Worm (Caenorhabditis elegans) whole organism, L2 larva: ENCODE data around the gene C35A5.4.

Experiments
- C34F6.9 ChIP-seq: fragments of 150-350 bp; optimal IDR thresholded peaks from 2 replicates; lab custom pipeline; 2014; ENCODE audit warnings: missing biosample characterization, missing genetic modification characterization
- F13H6.1 ChIP-seq: sonication (generic microtip); optimal IDR thresholded peaks from 2 replicates; lab custom pipeline; 2016; ENCODE audit warnings: missing genetic modification characterization, missing compliant biosample characterization
- R02D3.7 ChIP-seq: fragments of 150-350 bp; optimal IDR thresholded peaks from 2 replicates; lab custom pipeline; 2014; ENCODE audit warnings: missing biosample characterization, missing genetic modification characterization
- Y55F3AM.14 ChIP-seq: fragments of 200-800 bp; sonication (Bioruptor generic); optimal IDR thresholded peaks from 2 replicates; lab custom pipeline; 2018; ENCODE audit warnings: mild to moderate bottlenecking, missing genetic modification characterization, missing compliant biosample characterization
- alr-1 ChIP-seq: fragments of 150-350 bp; optimal IDR thresholded peaks from 2 replicates; lab custom pipeline; 2014; ENCODE audit warnings: missing biosample characterization, missing genetic modification characterization
- ama-1 ChIP-seq: fragments of 150-350 bp; optimal IDR thresholded peaks from 2 replicates; lab custom pipeline; 2018; ENCODE audit warnings: inconsistent platforms
- blmp-1 ChIP-seq: sonication (generic microtip); optimal IDR thresholded peaks from 2 replicates; lab custom pipeline; 2017; ENCODE audit warnings: missing genetic modification characterization, mild to moderate bottlenecking, missing compliant biosample characterization, antibody characterized with exemption, moderate library complexity; ENCODE audit not compliant: insufficient read depth
- ceh-16 ChIP-seq: fragments of 150-350 bp; optimal IDR thresholded peaks from 2 replicates; lab custom pipeline; 2014; ENCODE audit warnings: missing biosample characterization, missing genetic modification characterization
- ceh-82 ChIP-seq: fragments of 150-350 bp; optimal IDR thresholded peaks from 2 replicates; lab custom pipeline; 2014; ENCODE audit warnings: missing biosample characterization, missing genetic modification characterization
- crh-2 ChIP-seq: sonication (generic microtip); optimal IDR thresholded peaks from 2 replicates; lab custom pipeline; 2017; ENCODE audit warnings: missing biosample characterization, missing genetic modification characterization
- elt-3 ChIP-seq: sonication (generic microtip); optimal IDR thresholded peaks from 2 replicates; lab custom pipeline; 2017; ENCODE audit warnings: missing biosample characterization, missing genetic modification characterization
- fos-1 ChIP-seq: fragments of 150-350 bp; optimal IDR thresholded peaks from 2 replicates; lab custom pipeline; 2014; ENCODE audit warnings: missing biosample characterization, missing genetic modification characterization
- gmeb-1 ChIP-seq: fragments of 150-350 bp; optimal IDR thresholded peaks from 2 replicates; lab custom pipeline; 2014; ENCODE audit warnings: missing biosample characterization, missing genetic modification characterization
- lin-11 ChIP-seq: fragments of 150-350 bp; sonication (generic microtip); optimal IDR thresholded peaks from 2 replicates; lab custom pipeline; 2014; ENCODE audit warnings: missing biosample characterization, missing genetic modification characterization, inconsistent platforms, mixed read lengths
- lin-13 ChIP-seq: fragments of 150-350 bp; optimal IDR thresholded peaks from 2 replicates; lab custom pipeline; 2014; ENCODE audit warnings: missing biosample characterization, missing genetic modification reagents, missing genetic modification characterization
- lsy-2 ChIP-seq, 2 experiments: fragments of 150-350 bp in 1 of 2; sonication (generic microtip) in 1 of 2; optimal IDR thresholded peaks; 2 replicates each; lab custom pipeline; 2014 to 2017; ENCODE audit warnings: missing biosample characterization in 2 of 2, missing genetic modification characterization in 2 of 2
- nhr-10 ChIP-seq: sonication (generic microtip); optimal IDR thresholded peaks from 2 replicates; lab custom pipeline; 2017; ENCODE audit warnings: missing biosample characterization, missing genetic modification characterization
- nhr-12 ChIP-seq: fragments of 150-350 bp; optimal IDR thresholded peaks from 2 replicates; lab custom pipeline; 2014; ENCODE audit warnings: missing biosample characterization, missing genetic modification characterization
- nhr-129 ChIP-seq: fragments of 150-350 bp; optimal IDR thresholded peaks from 2 replicates; lab custom pipeline; 2014; ENCODE audit warnings: missing biosample characterization, missing genetic modification characterization
- nhr-21 ChIP-seq: fragments of 150-350 bp; optimal IDR thresholded peaks from 2 replicates; lab custom pipeline; 2014; ENCODE audit warnings: missing biosample characterization, missing genetic modification characterization
- nhr-23 ChIP-seq: fragments of 150-350 bp; optimal IDR thresholded peaks from 2 replicates; lab custom pipeline; 2014; ENCODE audit warnings: missing biosample characterization, missing genetic modification reagents, missing genetic modification characterization
- nhr-237 ChIP-seq: fragments of 150-350 bp; optimal IDR thresholded peaks from 2 replicates; lab custom pipeline; 2014; ENCODE audit warnings: missing biosample characterization, missing genetic modification characterization
- nhr-25 ChIP-seq: fragments of 150-350 bp; sonication (generic microtip); optimal IDR thresholded peaks from 3 replicates; lab custom pipeline; 2014; ENCODE audit warnings: missing biosample characterization, missing genetic modification characterization
- nhr-6 ChIP-seq: fragments of 150-350 bp; optimal IDR thresholded peaks from 2 replicates; lab custom pipeline; 2014; ENCODE audit warnings: missing biosample characterization, missing genetic modification characterization
- nhr-77 ChIP-seq: fragments of 150-350 bp; optimal IDR thresholded peaks from 2 replicates; lab custom pipeline; 2014; ENCODE audit warnings: missing biosample characterization, missing genetic modification characterization
- peb-1 ChIP-seq: fragments of 150-350 bp; optimal IDR thresholded peaks from 2 replicates; lab custom pipeline; 2014; ENCODE audit warnings: missing biosample characterization, missing genetic modification characterization
- sem-4 ChIP-seq: fragments of 150-350 bp; optimal IDR thresholded peaks from 2 replicates; lab custom pipeline; 2014; ENCODE audit warnings: missing biosample characterization, missing genetic modification reagents, missing genetic modification characterization
- skn-1 ChIP-seq: sonication (generic microtip); optimal IDR thresholded peaks from 2 replicates; lab custom pipeline; 2017; ENCODE audit warnings: missing biosample characterization, missing genetic modification characterization
- sma-3 ChIP-seq: sonication (generic microtip); optimal IDR thresholded peaks from 2 replicates; lab custom pipeline; 2016; ENCODE audit warnings: missing genetic modification reagents, missing genetic modification characterization, missing compliant biosample characterization
- sma-9 ChIP-seq, 2 experiments: fragments of 150-350 bp in 1 of 2; sonication (generic microtip) in 1 of 2; optimal IDR thresholded peaks; 2 replicates each; lab custom pipeline; 2014 to 2016; ENCODE audit warnings: missing genetic modification characterization in 2 of 2, mild to moderate bottlenecking in 1 of 2, missing biosample characterization in 1 of 2, missing compliant biosample characterization in 1 of 2, missing genetic modification reagents in 1 of 2, moderate library complexity in 1 of 2
- snpc-4 ChIP-seq: fragments of 150-350 bp; optimal IDR thresholded peaks from 2 replicates; lab custom pipeline; 2014; ENCODE audit warnings: missing biosample characterization, missing genetic modification characterization
- unc-55 ChIP-seq: fragments of 150-350 bp; sonication (generic microtip); optimal IDR thresholded peaks from 3 replicates; lab custom pipeline; 2014; ENCODE audit warnings: missing biosample characterization, missing genetic modification reagents, missing genetic modification characterization
- unc-62 ChIP-seq: fragments of 150-350 bp; optimal IDR thresholded peaks from 2 replicates; lab custom pipeline; 2014; ENCODE audit warnings: missing biosample characterization, missing genetic modification reagents, missing genetic modification characterization
- zag-1 ChIP-seq: fragments of 150-350 bp; optimal IDR thresholded peaks from 2 replicates; lab custom pipeline; 2014; ENCODE audit warnings: missing biosample characterization, missing genetic modification characterization
- ztf-1 ChIP-seq: fragments of 200-800 bp; sonication (Bioruptor generic); conservative IDR thresholded peaks from 2 replicates; pipeline ENCODE4 v1.3.6; 2022; ENCODE audit warnings: missing genetic modification characterization, missing compliant biosample characterization
- ztf-11 ChIP-seq: sonication (generic microtip); optimal IDR thresholded peaks from 2 replicates; lab custom pipeline; 2017; ENCODE audit warnings: missing biosample characterization, missing genetic modification characterization

Gene C35A5.4

DNA sequence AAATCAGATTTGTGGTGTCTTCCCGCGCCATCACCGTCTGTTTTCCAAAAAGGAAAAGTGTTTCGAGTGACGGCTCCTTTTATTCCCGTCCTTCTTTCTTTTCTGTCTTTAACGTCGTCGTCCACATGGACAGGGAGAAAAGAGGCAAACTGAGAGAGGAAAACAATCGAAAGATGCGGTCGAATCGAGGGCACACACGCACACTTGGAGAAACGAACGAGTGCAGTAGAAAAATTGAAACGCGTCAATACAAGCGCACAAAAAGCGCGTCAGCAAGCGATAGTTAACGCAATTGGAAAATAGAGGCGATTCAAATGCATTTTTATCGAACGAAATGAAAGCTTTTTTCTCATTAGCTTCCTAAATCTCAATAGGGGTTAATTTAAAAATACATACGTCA lies 40.0 kb downstream of the C35A5.4 start (continued):
- peak; percentile 44 for TF ChIP-seq ceh-82 (tag; lab: Kevin White, UChicago)
- TF ChIP-seq Y55F3AM.14 (GFP tag; lab: Kevin White, UChicago): peak; percentile 86
- peak; percentile 94 for TF ChIP-seq F13H6.1 (tag; lab: Kevin White, UChicago)
- TF ChIP-seq nhr-237 (tag; lab: Kevin White, UChicago): no peak
- peak; percentile 87 for TF ChIP-seq nhr-21 (tag; lab: Kevin White, UChicago)
- TF ChIP-seq alr-1 (tag; lab: Kevin White, UChicago): no peak
- no peak for TF ChIP-seq skn-1 (tag; lab: Kevin White, UChicago)

DNA sequence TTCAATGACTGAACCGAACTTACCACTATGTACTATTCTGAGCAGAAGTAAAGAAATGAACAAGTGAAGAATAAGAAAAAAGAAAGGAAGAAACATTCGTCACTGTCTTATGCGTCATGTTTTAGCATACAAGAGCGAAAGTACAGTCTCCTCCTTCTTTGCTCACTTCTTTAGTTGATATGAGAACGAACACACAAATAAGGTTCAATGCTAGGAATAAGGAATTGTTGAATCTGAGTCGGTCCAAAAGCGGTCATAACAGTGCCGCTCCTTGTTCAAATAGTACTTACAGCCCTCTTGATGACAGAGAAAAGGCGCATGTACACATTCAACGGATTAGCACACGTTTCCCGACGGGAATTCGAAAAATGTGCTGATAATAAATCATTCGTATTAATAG lies 42.3 kb downstream of the C35A5.4 start, which contains the start of gene F25D1.8:
Gene F25D1.8, plus strand, starts transcription at position 301 of the 400 bp plus-strand sequence.
- TF ChIP-seq Y55F3AM.14 (GFP tag; lab: Kevin White, UChicago) (no peak), nhr-6 (no peak), peb-1 (tag; lab: Kevin White, UChicago) (no peak), nhr-129 (tag; lab: Kevin White, UChicago) (no peak), crh-2 (tag; lab: Kevin White, UChicago) (no peak), ceh-82 (tag; lab: Kevin White, UChicago) (no peak), ceh-16 (tag; lab: Kevin White, UChicago) (no peak), nhr-21 (tag; lab: Kevin White, UChicago) (no peak), lin-11 (no peak), lin-13 (no peak), sem-4 (no peak), zag-1 (no peak), nhr-25 (tag; lab: Kevin White, UChicago) (no peak), fos-1 (tag; lab: Kevin White, UChicago) (no peak), ama-1 (lab: Kevin White, UChicago) (no peak), ztf-11 (tag; lab: Kevin White, UChicago) (no peak), snpc-4 (tag; lab: Kevin White, UChicago) (no peak), C34F6.9 (tag; lab: Kevin White, UChicago) (no peak), lsy-2 (tag; optimal IDR thresholded peaks at IDR 0.05; lab: Kevin White, UChicago) (no peak), gmeb-1 (no peak)

DNA sequence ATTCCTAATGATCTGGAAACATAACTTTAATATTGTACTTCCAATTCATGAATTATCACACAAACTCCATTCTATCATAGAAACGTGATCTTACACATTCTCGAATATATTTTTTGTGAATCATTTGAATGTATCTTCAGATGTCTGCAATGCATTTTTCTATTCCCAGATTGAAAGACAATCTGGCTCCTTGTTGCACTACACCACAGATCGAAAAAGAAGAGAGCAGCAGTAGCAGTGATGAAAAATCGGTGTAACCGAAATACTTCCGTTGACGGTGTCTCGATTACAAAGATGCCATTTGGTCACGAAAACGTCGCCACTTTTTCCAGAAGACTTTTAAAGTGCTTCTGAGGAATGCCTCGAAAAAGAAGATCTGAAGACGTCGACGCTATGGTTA lies 43.2 kb downstream of the C35A5.4 start, which contains the start of gene degt-1:
Gene degt-1, plus strand, starts transcription at position 301 of the 400 bp plus-strand sequence.
- no peak for TF ChIP-seq skn-1 (tag; lab: Kevin White, UChicago)
- TF ChIP-seq, all 48 proteins: peak for 0

DNA sequence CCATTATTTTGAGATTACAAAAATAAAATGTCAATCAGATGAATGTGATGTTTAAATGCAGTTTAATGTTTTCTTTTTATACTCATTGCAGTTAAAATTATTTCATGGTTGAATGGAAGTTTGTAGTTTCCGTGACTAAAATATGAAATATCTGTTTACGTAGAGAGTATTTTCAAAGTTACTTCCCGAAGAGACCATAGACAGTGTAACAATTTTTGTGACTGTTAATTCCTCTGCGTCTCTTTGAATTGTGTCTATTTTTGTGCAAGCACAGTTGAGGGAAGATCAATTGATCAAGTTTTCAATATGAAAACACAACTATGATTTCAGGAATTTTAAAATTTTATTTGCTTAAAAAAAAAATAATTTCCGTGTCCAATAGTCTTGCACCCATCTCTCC lies 49.9 kb downstream of the C35A5.4 start, which contains the start of gene F25D1.5:
Gene F25D1.5, minus strand, starts transcription at position 35 of the 400 bp plus-strand sequence.
- TF ChIP-seq F13H6.1 (tag; lab: Kevin White, UChicago): no peak
- TF ChIP-seq fos-1 (tag; lab: Kevin White, UChicago): peak; percentile 41
- TF ChIP-seq crh-2 (tag; lab: Kevin White, UChicago): peak; percentile 24
- TF ChIP-seq nhr-77 (tag; lab: Kevin White, UChicago): peak; percentile 27
- TF ChIP-seq sma-9 (GFP tag; optimal IDR thresholded peaks at IDR 0.05; lab: Kevin White, UChicago): peak; percentile 59
- TF ChIP-seq sma-9 (tag; optimal IDR thresholded peaks at IDR 0.05; lab: Kevin White, UChicago): no peak
- TF ChIP-seq, all 48 proteins: peak for 4

DNA sequence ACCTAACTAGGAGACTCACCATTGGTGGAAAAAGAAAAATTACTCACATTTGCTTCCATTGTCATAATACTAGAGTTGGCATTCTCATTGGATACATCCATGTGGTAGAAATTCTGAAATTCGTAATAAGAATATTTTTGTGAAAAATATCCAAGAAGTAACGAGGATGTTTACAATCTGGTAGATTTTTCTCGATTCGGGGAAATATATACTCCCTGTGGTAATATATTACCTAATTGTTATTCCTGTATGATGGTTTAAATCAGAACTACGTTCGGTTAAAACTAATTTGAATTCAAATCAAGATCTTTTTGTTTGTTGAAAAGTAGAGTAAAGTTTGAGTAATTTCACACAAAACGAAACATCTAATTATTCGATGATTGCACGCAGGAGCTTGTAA lies 52.1 kb downstream of the C35A5.4 start, which contains the start of gene srd-34:
Gene srd-34, minus strand, starts transcription at position 101 of the 400 bp plus-strand sequence.
- TF ChIP-seq lin-13 (no peak), zag-1 (no peak), sma-3 (GFP tag; lab: Kevin White, UChicago) (no peak), skn-1 (tag; lab: Kevin White, UChicago) (no peak), nhr-10 (tag; lab: Kevin White, UChicago) (no peak), ztf-1 (GFP tag; lab: Robert Waterston, UW) (no peak), ztf-11 (tag; lab: Kevin White, UChicago) (no peak), Y55F3AM.14 (GFP tag; lab: Kevin White, UChicago) (no peak), blmp-1 (no peak), elt-3 (tag; lab: Kevin White, UChicago) (no peak), crh-2 (tag; lab: Kevin White, UChicago) (no peak), nhr-23 (tag; lab: Kevin White, UChicago) (no peak), snpc-4 (tag; lab: Kevin White, UChicago) (no peak), nhr-6 (no peak), unc-62 (GFP tag; lab: Kevin White, UChicago) (no peak), nhr-12 (no peak), ceh-82 (tag; lab: Kevin White, UChicago) (no peak), alr-1 (tag; lab: Kevin White, UChicago) (no peak), R02D3.7 (tag; lab: Kevin White, UChicago) (no peak), unc-55 (GFP tag; lab: Kevin White, UChicago) (no peak)
- TF ChIP-seq, all 48 proteins: peak for 0
